Worm (Caenorhabditis elegans) whole organism, L3 larva: ENCODE measurements around the gene srh-25.

ENCODE experiments used
- ZK546.5 ChIP-seq: sonication (generic microtip); optimal IDR thresholded peaks from 2 replicates; lab custom pipeline; 2017; ENCODE audit warnings: missing biosample characterization, missing genetic modification characterization
- ama-1 ChIP-seq: fragments of 150-350 bp; optimal IDR thresholded peaks from 2 replicates; lab custom pipeline; 2018
- ceh-16 ChIP-seq: sonication (generic microtip); optimal IDR thresholded peaks from 2 replicates; lab custom pipeline; 2017; ENCODE audit warnings: missing biosample characterization, missing genetic modification characterization
- ceh-28 ChIP-seq: fragments of 150-350 bp; optimal IDR thresholded peaks from 2 replicates; lab custom pipeline; 2014; ENCODE audit warnings: missing biosample characterization, missing genetic modification reagents, missing genetic modification characterization
- ceh-82 ChIP-seq: fragments of 150-350 bp; optimal IDR thresholded peaks from 2 replicates; lab custom pipeline; 2014; ENCODE audit warnings: missing biosample characterization, missing genetic modification characterization
- ceh-9 ChIP-seq: sonication (generic microtip); optimal IDR thresholded peaks from 2 replicates; lab custom pipeline; 2018; ENCODE audit warnings: missing biosample characterization, missing genetic modification characterization
- daf-12 ChIP-seq: fragments of 150-350 bp; optimal IDR thresholded peaks from 2 replicates; lab custom pipeline; 2014; ENCODE audit warnings: missing biosample characterization, missing genetic modification reagents, missing genetic modification characterization
- egl-5 ChIP-seq: fragments of 150-350 bp; optimal IDR thresholded peaks from 2 replicates; lab custom pipeline; 2017; ENCODE audit warnings: missing biosample characterization, missing genetic modification reagents, missing genetic modification characterization, inconsistent platforms
- elt-2 ChIP-seq: sonication (generic microtip); optimal IDR thresholded peaks from 2 replicates; lab custom pipeline; 2016; ENCODE audit warnings: missing genetic modification reagents, mild to moderate bottlenecking, missing genetic modification characterization, missing compliant biosample characterization
- elt-3 ChIP-seq, 3 experiments: fragments of 150-350 bp in 1 of 3; sonication (generic microtip) in 2 of 3; optimal IDR thresholded peaks; 2 replicates in 2 of 3; 4 replicates in 1 of 3; lab custom pipeline; 2014 to 2017; ENCODE audit warnings: missing biosample characterization in 3 of 3, missing genetic modification characterization in 3 of 3
- eor-1 ChIP-seq, 2 experiments: fragments of 150-350 bp; optimal IDR thresholded peaks; 2 replicates each; lab custom pipeline; 2014 to 2018; ENCODE audit warnings: missing biosample characterization in 2 of 2, missing genetic modification characterization in 2 of 2
- fkh-10 ChIP-seq: sonication (generic microtip); optimal IDR thresholded peaks from 2 replicates; lab custom pipeline; 2017; ENCODE audit warnings: missing biosample characterization, missing genetic modification reagents, missing genetic modification characterization
- fos-1 ChIP-seq: fragments of 150-350 bp; optimal IDR thresholded peaks from 2 replicates; lab custom pipeline; 2014; ENCODE audit warnings: missing biosample characterization, missing genetic modification characterization
- hmg-11 ChIP-seq: sonication (generic microtip); optimal IDR thresholded peaks from 2 replicates; lab custom pipeline; 2016; ENCODE audit warnings: missing genetic modification characterization, missing compliant biosample characterization
- lin-15B ChIP-seq: fragments of 150-350 bp; optimal IDR thresholded peaks from 2 replicates; lab custom pipeline; 2014; ENCODE audit warnings: missing biosample characterization, missing genetic modification characterization
- lin-39 ChIP-seq: fragments of 150-350 bp; optimal IDR thresholded peaks from 2 replicates; lab custom pipeline; 2018; ENCODE audit warnings: missing biosample characterization, missing genetic modification reagents, missing genetic modification characterization
- mml-1 ChIP-seq: fragments of 150-350 bp; sonication (generic microtip); optimal IDR thresholded peaks from 3 replicates; lab custom pipeline; 2014; ENCODE audit warnings: missing biosample characterization, missing genetic modification characterization
- nfya-1 ChIP-seq: sonication (generic microtip); optimal IDR thresholded peaks from 2 replicates; lab custom pipeline; 2017; ENCODE audit warnings: missing genetic modification characterization, mild to moderate bottlenecking, missing compliant biosample characterization, antibody characterized with exemption, moderate library complexity; ENCODE audit not compliant: insufficient read depth
- nhr-12 ChIP-seq: fragments of 150-350 bp; optimal IDR thresholded peaks from 2 replicates; lab custom pipeline; 2014; ENCODE audit warnings: missing biosample characterization, missing genetic modification characterization
- nhr-23 ChIP-seq: fragments of 150-350 bp; optimal IDR thresholded peaks from 2 replicates; lab custom pipeline; 2014; ENCODE audit warnings: missing biosample characterization, missing genetic modification reagents, missing genetic modification characterization
- nhr-237 ChIP-seq: fragments of 150-350 bp; optimal IDR thresholded peaks from 2 replicates; lab custom pipeline; 2014; ENCODE audit warnings: missing biosample characterization, missing genetic modification characterization
- nhr-25 ChIP-seq: sonication (generic microtip); optimal IDR thresholded peaks from 2 replicates; lab custom pipeline; 2017; ENCODE audit warnings: missing biosample characterization, missing genetic modification characterization
- nhr-28 ChIP-seq: fragments of 150-350 bp; optimal IDR thresholded peaks from 2 replicates; lab custom pipeline; 2014; ENCODE audit warnings: missing biosample characterization, missing genetic modification characterization
- nhr-43 ChIP-seq: sonication (generic microtip); optimal IDR thresholded peaks from 2 replicates; lab custom pipeline; 2016; ENCODE audit warnings: mild to moderate bottlenecking, missing genetic modification characterization, missing compliant biosample characterization; ENCODE audit not compliant: poor library complexity, severe bottlenecking
- nhr-67 ChIP-seq: fragments of 150-350 bp; optimal IDR thresholded peaks from 2 replicates; lab custom pipeline; 2014; ENCODE audit warnings: missing biosample characterization, missing genetic modification characterization
- nhr-76 ChIP-seq: fragments of 150-350 bp; sonication (generic microtip); optimal IDR thresholded peaks from 5 replicates; lab custom pipeline; 2014; ENCODE audit warnings: missing biosample characterization, missing genetic modification characterization
- pha-4 ChIP-seq: fragments of 150-350 bp; optimal IDR thresholded peaks from 2 replicates; lab custom pipeline; 2014; ENCODE audit warnings: missing biosample characterization, missing genetic modification reagents, missing genetic modification characterization
- sea-2 ChIP-seq: fragments of 150-350 bp; sonication (generic microtip); optimal IDR thresholded peaks from 4 replicates; lab custom pipeline; 2014; ENCODE audit warnings: missing biosample characterization, missing genetic modification reagents, missing genetic modification characterization
- skn-1 ChIP-seq: fragments of 150-350 bp; optimal IDR thresholded peaks from 2 replicates; lab custom pipeline; 2014; ENCODE audit warnings: missing biosample characterization, missing genetic modification characterization
- tbx-2 ChIP-seq: sonication (generic microtip); optimal IDR thresholded peaks from 2 replicates; lab custom pipeline; 2016; ENCODE audit warnings: mild to moderate bottlenecking, missing genetic modification characterization, missing compliant biosample characterization
- unc-39 ChIP-seq: sonication (generic microtip); optimal IDR thresholded peaks from 4 replicates; lab custom pipeline; 2017; ENCODE audit warnings: missing biosample characterization, missing genetic modification characterization
- unc-62 ChIP-seq: fragments of 150-350 bp; sonication (generic microtip); optimal IDR thresholded peaks from 4 replicates; lab custom pipeline; 2014; ENCODE audit warnings: missing biosample characterization, missing genetic modification reagents, missing genetic modification characterization
- ztf-11 ChIP-seq: fragments of 150-350 bp; optimal IDR thresholded peaks from 2 replicates; lab custom pipeline; 2014; ENCODE audit warnings: missing biosample characterization, missing genetic modification characterization

The srh-25 gene

DNA sequence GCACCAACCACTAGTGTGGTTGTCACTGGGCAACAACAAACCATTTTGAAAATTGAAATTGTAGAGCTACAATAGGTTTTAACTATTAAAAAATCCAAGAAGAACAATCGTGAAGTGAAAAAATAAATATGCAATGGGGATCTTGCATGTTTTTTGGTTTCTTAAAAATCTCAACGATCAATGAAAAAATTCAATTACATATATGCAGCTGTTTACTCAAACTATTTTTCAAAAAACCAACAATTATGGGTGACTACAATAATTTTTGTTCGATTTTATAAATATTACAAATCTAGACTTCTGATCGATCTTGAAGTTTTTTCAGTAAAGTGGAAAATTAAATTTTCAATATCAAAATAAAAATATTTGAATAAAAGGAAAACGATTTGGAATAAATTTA, 25.1 kb downstream of the srh-25 start, which contains the start of gene cdr-4:
Gene cdr-4, minus strand, starts transcription at position 101 of the 400 bp plus-strand sequence.
- no peak for TF ChIP-seq fkh-10
- no peak for TF ChIP-seq skn-1 (tag; lab: Kevin White, UChicago)
- TF ChIP-seq nfya-1, result no peak
- no peak for TF ChIP-seq nhr-67 (tag; lab: Kevin White, UChicago)
- TF ChIP-seq ceh-16, result no peak
- TF ChIP-seq nhr-43 (tag; lab: Kevin White, UChicago), result no peak
- TF ChIP-seq lin-39 (tag; lab: Kevin White, UChicago), result no peak
- TF ChIP-seq daf-12 (tag; lab: Kevin White, UChicago), result no peak

ce11 chrV:12406514-12406913, 27.1 kb downstream of the srh-25 start:
- no peak for TF ChIP-seq egl-5 (tag; lab: Kevin White, UChicago)
- TF ChIP-seq elt-3 (tag; optimal IDR thresholded peaks at IDR 0.05; lab: Kevin White, UChicago), result no peak
- TF ChIP-seq pha-4 (tag; lab: Kevin White, UChicago), result no peak
- TF ChIP-seq fkh-10, result no peak
- no peak for TF ChIP-seq nhr-28 (tag; lab: Kevin White, UChicago)
- TF ChIP-seq lin-15B (tag; lab: Kevin White, UChicago), result no peak
- TF ChIP-seq hmg-11 (tag; lab: Kevin White, UChicago), result no peak
- no peak for TF ChIP-seq nhr-43 (tag; lab: Kevin White, UChicago)
- no peak for TF ChIP-seq lin-39 (tag; lab: Kevin White, UChicago)
- TF ChIP-seq unc-39, result no peak
- TF ChIP-seq ZK546.5 (tag; lab: Kevin White, UChicago), result no peak
- no peak for TF ChIP-seq eor-1 (tag; optimal IDR thresholded peaks at IDR 0.05; lab: Kevin White, UChicago)
- no peak for TF ChIP-seq nfya-1
- TF ChIP-seq ceh-82 (tag; lab: Kevin White, UChicago), result no peak
- no peak for TF ChIP-seq ama-1 (lab: Kevin White, UChicago)
- no peak for TF ChIP-seq sea-2 (GFP tag; lab: Kevin White, UChicago)
- TF ChIP-seq nhr-12 (tag; lab: Kevin White, UChicago), result no peak
- TF ChIP-seq nhr-237 (tag; lab: Kevin White, UChicago), result no peak

ce11 chrV:12405929-12406328, 27.7 kb downstream of the srh-25 start, which contains the start of gene K01D12.10:
Gene K01D12.10 (plus strand): TSS chrV:12406229.
- no peak for TF ChIP-seq mml-1 (tag; lab: Kevin White, UChicago)
- TF ChIP-seq nhr-12 (tag; lab: Kevin White, UChicago), result no peak
- no peak for TF ChIP-seq lin-39 (tag; lab: Kevin White, UChicago)
- no peak for TF ChIP-seq sea-2 (GFP tag; lab: Kevin White, UChicago)
- no peak for TF ChIP-seq nhr-67 (tag; lab: Kevin White, UChicago)
- no peak for TF ChIP-seq nhr-43 (tag; lab: Kevin White, UChicago)
- TF ChIP-seq skn-1 (tag; lab: Kevin White, UChicago), result no peak
- no peak for TF ChIP-seq eor-1 (tag; optimal IDR thresholded peaks at IDR 0.05; lab: Kevin White, UChicago)
- no peak for TF ChIP-seq nhr-28 (tag; lab: Kevin White, UChicago)
- no peak for TF ChIP-seq hmg-11 (tag; lab: Kevin White, UChicago)

- TF ChIP-seq nhr-76 (no peak), nhr-25 (peak; percentile 54), ceh-9 (tag; lab: Kevin White, UChicago) (no peak), ZK546.5 (tag; lab: Kevin White, UChicago) (no peak)
Measured at ce11 chrV:12404544-12404943, 29.1 kb downstream of the srh-25 start, which contains the start of gene K01D12.9. Gene K01D12.9 (minus strand): TSS chrV:12404644.

DNA sequence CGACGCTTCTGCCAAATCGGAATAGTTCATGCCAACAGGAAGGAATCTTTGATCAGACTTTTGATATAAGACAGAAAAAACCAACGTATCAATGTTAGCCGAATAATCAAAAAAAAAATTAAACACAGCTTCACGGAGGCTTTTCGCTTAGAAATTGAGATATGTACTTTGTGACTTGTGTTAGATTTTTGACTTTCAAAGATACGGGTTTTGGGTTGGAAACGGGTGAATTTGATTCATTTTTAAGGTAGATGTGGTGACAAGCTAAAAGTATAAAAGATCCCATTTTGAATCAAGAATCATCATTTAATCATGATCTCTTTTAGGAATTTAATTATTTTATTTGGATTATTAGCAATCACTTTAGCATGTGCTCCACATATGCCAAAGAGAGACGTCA, 31.3 kb downstream of the srh-25 start, which contains the start of gene K01D12.8:
Gene K01D12.8, plus strand, starts transcription at position 301 of the 400 bp plus-strand sequence.
- TF ChIP-seq ceh-9 (tag; lab: Kevin White, UChicago), result no peak
- no peak for TF ChIP-seq ZK546.5 (tag; lab: Kevin White, UChicago)
- TF ChIP-seq unc-62 (GFP tag; lab: Kevin White, UChicago), result no peak
- TF ChIP-seq daf-12 (tag; lab: Kevin White, UChicago), result no peak
- no peak for TF ChIP-seq fkh-10
- no peak for TF ChIP-seq tbx-2 (tag; lab: Kevin White, UChicago)
- TF ChIP-seq nhr-28 (tag; lab: Kevin White, UChicago), result no peak
- TF ChIP-seq lin-39 (tag; lab: Kevin White, UChicago), result no peak
- TF ChIP-seq, all 47 proteins: peak for 0

ce11 chrV:12401383-12401782, 32.2 kb downstream of the srh-25 start, which contains the start of gene K01D12.7:
Gene K01D12.7 (minus strand): TSS chrV:12401483.
- TF ChIP-seq ztf-11 (tag; lab: Kevin White, UChicago) (no peak), ceh-28 (tag; lab: Kevin White, UChicago) (no peak), nhr-43 (tag; lab: Kevin White, UChicago) (no peak), nhr-23 (tag; lab: Kevin White, UChicago) (no peak), nfya-1 (no peak), elt-2 (tag; lab: Kevin White, UChicago) (no peak), sea-2 (GFP tag; lab: Kevin White, UChicago) (no peak), nhr-28 (tag; lab: Kevin White, UChicago) (no peak), tbx-2 (tag; lab: Kevin White, UChicago) (no peak), fos-1 (tag; lab: Kevin White, UChicago) (no peak), skn-1 (tag; lab: Kevin White, UChicago) (no peak)
